Fruit fly (Drosophila melanogaster) whole organism, embryonic: ENCODE measurements around the gene CG11596.

Experiments
- Asciz ChIP-seq: fragments of 200-800 bp; sonication (Bioruptor generic); optimal IDR thresholded peaks from 2 replicates; lab custom pipeline; 2017; ENCODE audit warnings: missing biosample characterization, mild to moderate bottlenecking, missing genetic modification characterization, missing genetic modification reagents
- CG10979 ChIP-seq: fragments of 200-800 bp; sonication (Bioruptor generic); optimal IDR thresholded peaks from 2 replicates; lab custom pipeline; 2018; ENCODE audit warnings: missing biosample characterization, mild to moderate bottlenecking, missing genetic modification characterization, moderate library complexity
- CG11456 ChIP-seq: fragments of 200-800 bp; sonication (Bioruptor generic); IDR thresholded peaks from 3 replicates; pipeline ENCODE4 v1.3.6; 2022; ENCODE audit warnings: missing biosample characterization, missing genetic modification characterization
- CG12391 ChIP-seq: fragments of 200-800 bp; sonication (Bioruptor generic); optimal IDR thresholded peaks from 3 replicates; lab custom pipeline; 2018; ENCODE audit warnings: missing biosample characterization, mild to moderate bottlenecking, missing genetic modification characterization, moderate library complexity
- CG14965 ChIP-seq: fragments of 200-800 bp; sonication (Bioruptor generic); optimal IDR thresholded peaks from 2 replicates; lab custom pipeline; 2016; ENCODE audit warnings: missing biosample characterization, missing genetic modification characterization, borderline replicate concordance
- CG1603 ChIP-seq: fragments of 200-800 bp; sonication (Bioruptor generic); optimal IDR thresholded peaks from 2 replicates; lab custom pipeline; 2019; ENCODE audit warnings: missing biosample characterization, mild to moderate bottlenecking, missing genetic modification characterization, moderate library complexity
- CG16779 ChIP-seq: fragments of 200-800 bp; sonication (Bioruptor generic); IDR thresholded peaks from 2 replicates; pipeline ENCODE4 v1.3.6; 2022; ENCODE audit warnings: missing biosample characterization, missing genetic modification characterization
- CG17568 ChIP-seq: fragments of 200-800 bp; sonication (Bioruptor generic); optimal IDR thresholded peaks from 2 replicates; lab custom pipeline; 2018; ENCODE audit warnings: missing biosample characterization, mild to moderate bottlenecking, missing genetic modification characterization, moderate library complexity
- CG18262 ChIP-seq: fragments of 200-800 bp; optimal IDR thresholded peaks from 3 replicates; lab custom pipeline; 2019; ENCODE audit warnings: missing biosample characterization, mild to moderate bottlenecking, missing genetic modification characterization, moderate library complexity
- CG18599 ChIP-seq: fragments of 200-800 bp; sonication (Bioruptor generic); optimal IDR thresholded peaks from 3 replicates; lab custom pipeline; 2017; ENCODE audit warnings: missing biosample characterization, missing genetic modification characterization, mild to moderate bottlenecking, moderate library complexity, missing genetic modification reagents
- CG43689 ChIP-seq: fragments of 200-800 bp; sonication (Bioruptor generic); IDR thresholded peaks from 2 replicates; pipeline ENCODE4 v1.3.6; 2022; ENCODE audit warnings: missing biosample characterization, missing genetic modification characterization
- CG4820 ChIP-seq: fragments of 200-800 bp; sonication (Bioruptor generic); optimal IDR thresholded peaks from 3 replicates; lab custom pipeline; 2016; ENCODE audit warnings: missing biosample characterization, missing genetic modification characterization
- CG5180 ChIP-seq: fragments of 200-800 bp; sonication (Bioruptor generic); optimal IDR thresholded peaks from 3 replicates; lab custom pipeline; 2017; ENCODE audit warnings: missing biosample characterization, missing genetic modification characterization, mild to moderate bottlenecking, moderate library complexity, missing genetic modification reagents
- CG8478 ChIP-seq: fragments of >200 bp; optimal IDR thresholded peaks from 2 replicates; lab custom pipeline; 2018
- CG8924 ChIP-seq: fragments of 200-800 bp; optimal IDR thresholded peaks from 3 replicates; lab custom pipeline; 2019; ENCODE audit warnings: missing biosample characterization, mild to moderate bottlenecking, missing genetic modification characterization, moderate library complexity
- D19A ChIP-seq: fragments of 200-800 bp; optimal IDR thresholded peaks from 3 replicates; lab custom pipeline; 2019; ENCODE audit warnings: missing biosample characterization, mild to moderate bottlenecking, missing genetic modification characterization, moderate library complexity
- Dbx ChIP-seq: fragments of 200-800 bp; sonication (Bioruptor generic); IDR thresholded peaks from 3 replicates; pipeline ENCODE4 v1.3.6; 2022; ENCODE audit warnings: missing biosample characterization, missing genetic modification characterization
- Dfd ChIP-seq, 2 experiments: fragments of >200 bp; optimal IDR thresholded peaks; 2 replicates each; lab custom pipeline; 2017; ENCODE audit warnings: missing biosample characterization in 2 of 2, missing genetic modification characterization in 2 of 2
- Dll ChIP-seq: fragments of 200-800 bp; sonication (Bioruptor generic); IDR thresholded peaks from 4 replicates; pipeline ENCODE4 v1.3.6; 2022; ENCODE audit warnings: missing biosample characterization, missing genetic modification characterization; ENCODE audit not compliant: partially characterized antibody
- Med ChIP-seq: fragments of 200-800 bp; sonication (Bioruptor generic); peaks from one replicate; lab custom pipeline; 2016; ENCODE audit warnings: missing biosample characterization, missing genetic modification characterization, mild to moderate bottlenecking, inconsistent platforms, moderate library complexity
- Neu2 ChIP-seq: fragments of 200-800 bp; sonication (Bioruptor generic); optimal IDR thresholded peaks from 3 replicates; lab custom pipeline; 2016; ENCODE audit warnings: missing biosample characterization, missing genetic modification characterization, borderline replicate concordance
- Nf-YC ChIP-seq: fragments of 200-800 bp; optimal IDR thresholded peaks from 3 replicates; lab custom pipeline; 2019; ENCODE audit warnings: missing biosample characterization, mild to moderate bottlenecking, missing genetic modification characterization, moderate library complexity
- NfI ChIP-seq: fragments of 200-800 bp; sonication (Bioruptor generic); optimal IDR thresholded peaks from 3 replicates; lab custom pipeline; 2018; ENCODE audit warnings: missing biosample characterization, mild to moderate bottlenecking, missing genetic modification characterization, moderate library complexity
- Rx ChIP-seq: fragments of 200-800 bp; sonication (Bioruptor generic); IDR thresholded peaks from 2 replicates; pipeline ENCODE4 v1.3.6; 2022; ENCODE audit warnings: missing biosample characterization, missing genetic modification characterization
- Six4 ChIP-seq: fragments of 200-800 bp; sonication (Bioruptor generic); optimal IDR thresholded peaks from 2 replicates; lab custom pipeline; 2016; ENCODE audit warnings: missing biosample characterization, missing genetic modification characterization
- Sox100B ChIP-seq: fragments of 200-800 bp; sonication (Bioruptor generic); optimal IDR thresholded peaks from 3 replicates; lab custom pipeline; 2018; ENCODE audit warnings: missing biosample characterization, mild to moderate bottlenecking, missing genetic modification characterization
- Ssrp ChIP-seq: fragments of 200-800 bp; sonication (Bioruptor generic); optimal IDR thresholded peaks from 2 replicates; lab custom pipeline; 2018; ENCODE audit warnings: missing biosample characterization, mild to moderate bottlenecking, missing genetic modification characterization, moderate library complexity
- Stat92E ChIP-seq, 3 experiments: fragments of >200 bp in 2 of 3; fragments of 200-800 bp in 1 of 3; sonication (Bioruptor generic) in 1 of 3; optimal IDR thresholded peaks; 2 replicates each; lab custom pipeline; 2017 to 2019; ENCODE audit warnings: missing biosample characterization in 3 of 3, missing genetic modification characterization in 3 of 3, mild to moderate bottlenecking in 1 of 3, moderate library complexity in 1 of 3
- Taf1 ChIP-seq: fragments of 200-800 bp; sonication (Bioruptor generic); IDR thresholded peaks from 2 replicates; pipeline ENCODE4 v1.3.6; 2022; ENCODE audit warnings: missing biosample characterization, missing genetic modification characterization
- Xbp1 ChIP-seq: fragments of 200-800 bp; sonication (Bioruptor generic); optimal IDR thresholded peaks from 3 replicates; lab custom pipeline; 2016; ENCODE audit warnings: missing biosample characterization, mild to moderate bottlenecking, missing genetic modification characterization
- ash1 ChIP-seq: fragments of 200-800 bp; sonication (Bioruptor generic); optimal IDR thresholded peaks from 2 replicates; lab custom pipeline; 2018; ENCODE audit warnings: missing biosample characterization, mild to moderate bottlenecking, missing genetic modification characterization
- bowl ChIP-seq: fragments of 200-800 bp; sonication (Bioruptor generic); IDR thresholded peaks from 2 replicates; pipeline ENCODE4 v1.3.6; 2022; ENCODE audit warnings: missing biosample characterization, missing genetic modification characterization
- bsh ChIP-seq, 2 experiments: fragments of 200-800 bp; sonication (Bioruptor generic); optimal IDR thresholded peaks; 2 replicates each; lab custom pipeline; 2017 to 2018; ENCODE audit warnings: mild to moderate bottlenecking in 2 of 2, missing biosample characterization in 2 of 2, missing genetic modification characterization in 2 of 2, moderate library complexity in 1 of 2
- cad ChIP-seq: fragments of >200 bp; optimal IDR thresholded peaks from 2 replicates; lab custom pipeline; 2017; ENCODE audit warnings: missing biosample characterization, missing genetic modification characterization
- caup ChIP-seq: fragments of 200-800 bp; sonication (Bioruptor generic); optimal IDR thresholded peaks from 3 replicates; lab custom pipeline; 2017; ENCODE audit warnings: missing biosample characterization, mild to moderate bottlenecking, missing genetic modification characterization, moderate library complexity; ENCODE audit not compliant: severe bottlenecking
- cg ChIP-seq: fragments of 200-800 bp; sonication (Bioruptor generic); optimal IDR thresholded peaks from 3 replicates; lab custom pipeline; 2019; ENCODE audit warnings: missing biosample characterization, mild to moderate bottlenecking, missing genetic modification characterization, moderate library complexity
- crp ChIP-seq, 2 experiments: fragments of 200-800 bp; sonication (Bioruptor generic); optimal IDR thresholded peaks; 2 replicates in 1 of 2; 3 replicates in 1 of 2; lab custom pipeline; 2017; ENCODE audit warnings: missing biosample characterization in 2 of 2, missing genetic modification characterization in 2 of 2, mild to moderate bottlenecking in 1 of 2, moderate library complexity in 1 of 2
- danr ChIP-seq: fragments of 200-800 bp; sonication (Bioruptor generic); IDR thresholded peaks from 2 replicates; pipeline ENCODE4 v1.3.6; 2022; ENCODE audit warnings: missing biosample characterization, missing genetic modification characterization
- disco-r ChIP-seq: fragments of 200-800 bp; sonication (Bioruptor generic); optimal IDR thresholded peaks from 2 replicates; lab custom pipeline; 2016; ENCODE audit warnings: missing biosample characterization, missing genetic modification characterization
- gcm ChIP-seq: fragments of 200-800 bp; sonication (Bioruptor generic); optimal IDR thresholded peaks from 2 replicates; lab custom pipeline; 2019; ENCODE audit warnings: missing biosample characterization, mild to moderate bottlenecking, missing genetic modification characterization, moderate library complexity
- hth ChIP-seq: fragments of >200 bp; optimal IDR thresholded peaks from 2 replicates; lab custom pipeline; 2017; ENCODE audit warnings: inconsistent platforms
- kay ChIP-seq: fragments of 200-800 bp; sonication (Bioruptor generic); optimal IDR thresholded peaks from 2 replicates; lab custom pipeline; 2016; ENCODE audit warnings: missing biosample characterization, missing genetic modification characterization
- pnt ChIP-seq: fragments of 200-800 bp; sonication (Bioruptor generic); optimal IDR thresholded peaks from 3 replicates; lab custom pipeline; 2016; ENCODE audit warnings: missing biosample characterization, missing genetic modification characterization
- pzg ChIP-seq: fragments of 200-800 bp; sonication (Bioruptor generic); optimal IDR thresholded peaks from 3 replicates; lab custom pipeline; 2018; ENCODE audit warnings: missing biosample characterization, mild to moderate bottlenecking, missing genetic modification characterization, moderate library complexity
- ranshi ChIP-seq: fragments of 200-800 bp; sonication (Bioruptor generic); IDR thresholded peaks from 2 replicates; pipeline ENCODE4 v1.3.6; 2022; ENCODE audit warnings: missing biosample characterization, missing genetic modification characterization
- rib ChIP-seq: fragments of 200-800 bp; sonication (Bioruptor generic); IDR thresholded peaks from 2 replicates; pipeline ENCODE4 v1.3.6; 2022; ENCODE audit warnings: missing biosample characterization, missing genetic modification characterization
- scrt ChIP-seq: fragments of 200-800 bp; sonication (Bioruptor generic); optimal IDR thresholded peaks from 2 replicates; lab custom pipeline; 2018; ENCODE audit warnings: missing biosample characterization, mild to moderate bottlenecking, missing genetic modification characterization, moderate library complexity
- sim ChIP-seq: fragments of 200-800 bp; sonication (Bioruptor generic); IDR thresholded peaks from 2 replicates; pipeline ENCODE4 v1.3.6; 2022; ENCODE audit warnings: missing biosample characterization, missing genetic modification characterization
- vnd ChIP-seq: fragments of 200-800 bp; sonication (Bioruptor generic); IDR thresholded peaks from 3 replicates; pipeline ENCODE4 v1.3.6; 2022; ENCODE audit warnings: missing biosample characterization, missing genetic modification characterization; ENCODE audit not compliant: partially characterized antibody
- wdn ChIP-seq: fragments of 200-800 bp; sonication (Bioruptor generic); IDR thresholded peaks from 2 replicates; pipeline ENCODE4 v1.3.6; 2022; ENCODE audit warnings: missing biosample characterization, missing genetic modification characterization
- yki ChIP-seq: fragments of >200 bp; optimal IDR thresholded peaks from 3 replicates; lab custom pipeline; 2018

CG11596 gene

DNA sequence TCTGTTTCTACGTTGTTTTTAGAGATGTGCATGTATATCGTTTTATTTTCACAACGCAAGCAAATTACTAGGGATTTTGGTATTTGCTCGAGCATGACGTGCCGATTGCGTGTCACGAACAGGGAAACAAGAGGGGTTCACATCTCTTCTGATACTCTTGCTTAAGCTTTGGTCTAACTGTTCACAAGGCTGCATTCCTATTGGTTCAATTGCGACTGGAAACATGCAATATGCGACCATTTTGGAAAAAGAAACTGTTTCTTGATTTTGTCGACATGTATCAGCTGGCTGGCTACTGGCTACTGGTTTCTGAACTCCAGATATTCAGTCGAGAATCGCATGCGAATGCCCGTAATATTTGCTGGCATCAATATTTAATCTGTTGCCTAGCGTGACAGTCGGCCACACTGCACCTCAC lies 47.3 kb upstream of the CG11596 start, which contains the start of gene Coa8 (continued):
- peak; percentile 7 for TF ChIP-seq CG8924 (tag; lab: Kevin White, UChicago)
- TF ChIP-seq CG43689 (GFP tag; lab: Robert Waterston, UW), result no peak
- TF ChIP-seq Dll (GFP tag; lab: Robert Waterston, UW), result peak; percentile 57
- no peak for TF ChIP-seq Asciz
- TF ChIP-seq CG8478 (lab: Kevin White, UChicago), result no peak
- no peak for TF ChIP-seq CG16779 (GFP tag; lab: Robert Waterston, UW)
- no peak for TF ChIP-seq danr (GFP tag; lab: Robert Waterston, UW)
- no peak for TF ChIP-seq disco-r (GFP tag; lab: Kevin White, UChicago)
- TF ChIP-seq Ssrp (tag; lab: Kevin White, UChicago), result peak; percentile 23
- TF ChIP-seq Med (GFP tag; lab: Kevin White, UChicago), result peak; percentile 89
- TF ChIP-seq cg (GFP tag; lab: Kevin White, UChicago), result no peak
- peak; percentile 62; the same call in 1 of the 3 replicates for TF ChIP-seq Dbx (GFP tag; lab: Robert Waterston, UW)
- no peak for TF ChIP-seq CG4820
- TF ChIP-seq Nf-YC, result peak; percentile 31
- TF ChIP-seq bowl (GFP tag; lab: Robert Waterston, UW), result no peak
- TF ChIP-seq kay (GFP tag; lab: Kevin White, UChicago), result no peak
- peak; percentile 14; the same call in 1 of the 2 replicates for TF ChIP-seq Rx
- TF ChIP-seq gcm (GFP tag; lab: Kevin White, UChicago), result no peak
- TF ChIP-seq cad, result no peak
- TF ChIP-seq sim (GFP tag; lab: Robert Waterston, UW), result no peak
- no peak for TF ChIP-seq yki (lab: Kevin White, UChicago)
- TF ChIP-seq CG17568 (GFP tag; lab: Kevin White, UChicago), result no peak
- peak in 1 of 2 experiments; percentile 11 for TF ChIP-seq bsh (GFP tag; optimal IDR thresholded peaks at IDR 0.05; lab: Kevin White, UChicago)
- TF ChIP-seq D19A (tag; lab: Kevin White, UChicago), result no peak
- no peak for TF ChIP-seq scrt (GFP tag; lab: Kevin White, UChicago)
- peak in 1 of 2 experiments; percentile 53 for TF ChIP-seq crp (GFP tag; optimal IDR thresholded peaks at IDR 0.05; lab: Kevin White, UChicago)
- TF ChIP-seq pzg, result peak; percentile 46
- TF ChIP-seq CG1603 (tag; lab: Kevin White, UChicago), result peak; percentile 54
- TF ChIP-seq CG10979 (tag; lab: Kevin White, UChicago), result no peak
- TF ChIP-seq vnd (GFP tag; lab: Robert Waterston, UW), result peak; percentile 50
- peak; percentile 12 for TF ChIP-seq pnt
- TF ChIP-seq CG11456 (GFP tag; lab: Robert Waterston, UW), result 0 out of 3 replicates have a peak, but pooled peaks have one; percentile 43
- TF ChIP-seq Taf1 (GFP tag; lab: Robert Waterston, UW), result no peak
- TF ChIP-seq wdn (GFP tag; lab: Robert Waterston, UW), result no peak
- TF ChIP-seq CG18599, result peak; percentile 56
- no peak for TF ChIP-seq rib (GFP tag; lab: Robert Waterston, UW)
- peak; percentile 47 for TF ChIP-seq caup (GFP tag; lab: Kevin White, UChicago)
- no peak for TF ChIP-seq Stat92E (GFP tag; optimal IDR thresholded peaks at IDR 0.05; lab: Kevin White, UChicago)
- no peak for TF ChIP-seq Dfd (GFP tag; optimal IDR thresholded peaks at IDR 0.05; lab: Kevin White, UChicago)
- no peak for TF ChIP-seq ash1 (GFP tag; lab: Kevin White, UChicago)
- TF ChIP-seq CG18262 (tag; lab: Kevin White, UChicago), result no peak
- no peak for TF ChIP-seq CG5180 (GFP tag; lab: Kevin White, UChicago)
- no peak for TF ChIP-seq CG14965 (GFP tag; lab: Kevin White, UChicago)
- peak; percentile 54; the same call in 1 of the 2 replicates for TF ChIP-seq ranshi
- TF ChIP-seq Neu2 (GFP tag; lab: Kevin White, UChicago), result no peak
- TF ChIP-seq CG12391 (tag; lab: Kevin White, UChicago), result peak; percentile 39
- TF ChIP-seq Sox100B (GFP tag; lab: Kevin White, UChicago), result no peak
- no peak for TF ChIP-seq hth (lab: Kevin White, UChicago)
- no peak for TF ChIP-seq Six4
- TF ChIP-seq Xbp1 (GFP tag; lab: Kevin White, UChicago), result peak; percentile 56
- peak; percentile 51 for TF ChIP-seq NfI (GFP tag; lab: Kevin White, UChicago)
